Fruit fly (Drosophila melanogaster) whole organism, embryonic: ENCODE results near the gene CG34171.
A peak's percentile ranks its signal among the peaks of the same experiment; 100 is the strongest.

Source experiments
- CG10274 ChIP-seq: fragments of 200-800 bp; sonication (Bioruptor generic); optimal IDR thresholded peaks from 3 replicates; lab custom pipeline; 2017; ENCODE audit warnings: missing biosample characterization, mild to moderate bottlenecking, missing genetic modification characterization
- CG11398 ChIP-seq: fragments of 200-800 bp; sonication (Bioruptor generic); optimal IDR thresholded peaks from 2 replicates; lab custom pipeline; 2016; ENCODE audit warnings: missing biosample characterization, missing genetic modification characterization
- CG12104 ChIP-seq: fragments of 200-800 bp; sonication (Bioruptor generic); optimal IDR thresholded peaks from 3 replicates; lab custom pipeline; 2016; ENCODE audit warnings: missing biosample characterization, missing genetic modification characterization
- CG12299 ChIP-seq: fragments of 200-800 bp; sonication (Bioruptor generic); optimal IDR thresholded peaks from 2 replicates; lab custom pipeline; 2018; ENCODE audit warnings: missing biosample characterization, mild to moderate bottlenecking, missing genetic modification characterization
- CG12659 ChIP-seq: fragments of 200-800 bp; sonication (Bioruptor generic); optimal IDR thresholded peaks from 3 replicates; lab custom pipeline; 2017; ENCODE audit warnings: mild to moderate bottlenecking, missing biosample characterization, missing genetic modification reagents, missing genetic modification characterization
- CG13424 ChIP-seq: fragments of 200-800 bp; sonication (Bioruptor generic); optimal IDR thresholded peaks from 2 replicates; lab custom pipeline; 2019; ENCODE audit warnings: missing biosample characterization, mild to moderate bottlenecking, missing genetic modification characterization, moderate library complexity
- CG13894 ChIP-seq: fragments of 200-800 bp; sonication (Bioruptor generic); optimal IDR thresholded peaks from 3 replicates; lab custom pipeline; 2018; ENCODE audit warnings: missing biosample characterization, mild to moderate bottlenecking, missing genetic modification characterization, moderate library complexity
- CG17568 ChIP-seq: fragments of 200-800 bp; sonication (Bioruptor generic); optimal IDR thresholded peaks from 2 replicates; lab custom pipeline; 2018; ENCODE audit warnings: missing biosample characterization, mild to moderate bottlenecking, missing genetic modification characterization, moderate library complexity
- CG18262 ChIP-seq: fragments of 200-800 bp; optimal IDR thresholded peaks from 3 replicates; lab custom pipeline; 2019; ENCODE audit warnings: missing biosample characterization, mild to moderate bottlenecking, missing genetic modification characterization, moderate library complexity
- CG31441 ChIP-seq: fragments of 200-800 bp; sonication (Bioruptor generic); IDR thresholded peaks from 2 replicates; pipeline ENCODE4 v1.3.6; 2022; ENCODE audit warnings: missing biosample characterization, missing genetic modification characterization
- CG3163 ChIP-seq: fragments of 200-800 bp; sonication (Bioruptor generic); optimal IDR thresholded peaks from 3 replicates; lab custom pipeline; 2016; ENCODE audit warnings: missing biosample characterization, missing genetic modification characterization
- CG6683 ChIP-seq: fragments of 200-800 bp; sonication (Bioruptor generic); optimal IDR thresholded peaks from 2 replicates; lab custom pipeline; 2017; ENCODE audit warnings: missing biosample characterization, mild to moderate bottlenecking, missing genetic modification characterization, missing genetic modification reagents
- CG7357 ChIP-seq: fragments of 200-800 bp; sonication (Bioruptor generic); IDR thresholded peaks from 3 replicates; pipeline ENCODE4 v1.3.6; 2022; ENCODE audit warnings: missing biosample characterization, missing genetic modification characterization
- CG7745 ChIP-seq: fragments of 200-800 bp; sonication (Bioruptor generic); optimal IDR thresholded peaks from 2 replicates; lab custom pipeline; 2018; ENCODE audit warnings: missing biosample characterization, mild to moderate bottlenecking, missing genetic modification characterization, moderate library complexity
- CG7928 ChIP-seq: fragments of 200-800 bp; sonication (Bioruptor generic); optimal IDR thresholded peaks from 2 replicates; lab custom pipeline; 2017; ENCODE audit warnings: missing biosample characterization, mild to moderate bottlenecking, missing genetic modification characterization
- CG8290 ChIP-seq, 3 experiments: fragments of 200-800 bp; sonication (Bioruptor generic); optimal IDR thresholded peaks; 2 replicates each; lab custom pipeline; 2016 to 2019; ENCODE audit warnings: missing biosample characterization in 3 of 3, missing genetic modification characterization in 3 of 3, mild to moderate bottlenecking in 2 of 3, moderate library complexity in 1 of 3
- CkIIα-i1 ChIP-seq: fragments of 200-800 bp; sonication (Bioruptor generic); IDR thresholded peaks from 2 replicates; pipeline ENCODE4 v1.3.6; 2022; ENCODE audit warnings: missing biosample characterization, missing genetic modification characterization
- D ChIP-seq, 2 experiments: fragments of 200-800 bp in 1 of 2; fragments of >200 bp in 1 of 2; sonication (Bioruptor generic) in 1 of 2; optimal IDR thresholded peaks; 2 replicates in 1 of 2; 3 replicates in 1 of 2; lab custom pipeline; 2017; ENCODE audit warnings: mild to moderate bottlenecking in 1 of 2, missing biosample characterization in 1 of 2, missing genetic modification characterization in 1 of 2, missing genetic modification reagents in 1 of 2
- Dip2 ChIP-seq: fragments of 200-800 bp; sonication (Bioruptor generic); IDR thresholded peaks from 2 replicates; pipeline ENCODE4 v1.3.6; 2022; ENCODE audit warnings: missing biosample characterization, missing genetic modification characterization
- Dp ChIP-seq: fragments of 200-800 bp; sonication (Bioruptor generic); optimal IDR thresholded peaks from 2 replicates; lab custom pipeline; 2018; ENCODE audit warnings: missing biosample characterization, mild to moderate bottlenecking, missing genetic modification characterization, moderate library complexity
- Gsc ChIP-seq: fragments of 200-800 bp; sonication (Bioruptor generic); IDR thresholded peaks from 2 replicates; pipeline ENCODE4 v1.3.6; 2022; ENCODE audit warnings: missing biosample characterization, missing genetic modification characterization
- Hr3 ChIP-seq: fragments of 200-800 bp; sonication (Bioruptor generic); optimal IDR thresholded peaks from 3 replicates; lab custom pipeline; 2016; ENCODE audit warnings: missing biosample characterization, missing genetic modification characterization
- Kr ChIP-seq: fragments of 200-800 bp; sonication (Bioruptor generic); optimal IDR thresholded peaks from 2 replicates; lab custom pipeline; 2017; ENCODE audit warnings: missing biosample characterization, mild to moderate bottlenecking, missing genetic modification characterization
- Mes4 ChIP-seq: fragments of 200-800 bp; sonication (Bioruptor generic); optimal IDR thresholded peaks from 2 replicates; lab custom pipeline; 2016; ENCODE audit warnings: missing biosample characterization, missing genetic modification characterization
- Myb ChIP-seq: fragments of 200-800 bp; sonication (Bioruptor generic); optimal IDR thresholded peaks from 2 replicates; lab custom pipeline; 2016; ENCODE audit warnings: missing biosample characterization, missing genetic modification characterization
- ap ChIP-seq: fragments of 200-800 bp; sonication (Bioruptor generic); IDR thresholded peaks from 2 replicates; pipeline ENCODE4 v1.3.6; 2022; ENCODE audit warnings: missing biosample characterization, missing genetic modification characterization
- dmrt11E ChIP-seq: fragments of 200-800 bp; sonication (Bioruptor generic); optimal IDR thresholded peaks from 3 replicates; lab custom pipeline; 2018; ENCODE audit warnings: missing biosample characterization, mild to moderate bottlenecking, missing genetic modification characterization, moderate library complexity
- dysf ChIP-seq: fragments of 200-800 bp; sonication (Bioruptor generic); IDR thresholded peaks from 3 replicates; pipeline ENCODE4 v1.3.6; 2022; ENCODE audit warnings: missing biosample characterization, missing genetic modification characterization
- emc ChIP-seq: fragments of 200-800 bp; sonication (Bioruptor generic); optimal IDR thresholded peaks from 2 replicates; lab custom pipeline; 2016; ENCODE audit warnings: missing biosample characterization, missing genetic modification characterization
- fu2 ChIP-seq: fragments of 200-800 bp; sonication (Bioruptor generic); optimal IDR thresholded peaks from 2 replicates; lab custom pipeline; 2016; ENCODE audit warnings: missing biosample characterization, missing genetic modification characterization
- gem ChIP-seq: fragments of 200-800 bp; sonication (Bioruptor generic); optimal IDR thresholded peaks from 2 replicates; lab custom pipeline; 2019; ENCODE audit warnings: missing biosample characterization, mild to moderate bottlenecking, missing genetic modification characterization, moderate library complexity
- gsb-n ChIP-seq: fragments of 200-800 bp; sonication (Bioruptor generic); optimal IDR thresholded peaks from 3 replicates; lab custom pipeline; 2018; ENCODE audit warnings: missing biosample characterization, mild to moderate bottlenecking, missing genetic modification characterization
- kay ChIP-seq: fragments of 200-800 bp; sonication (Bioruptor generic); optimal IDR thresholded peaks from 2 replicates; lab custom pipeline; 2016; ENCODE audit warnings: missing biosample characterization, missing genetic modification characterization
- klu ChIP-seq: fragments of 200-800 bp; sonication (Bioruptor generic); IDR thresholded peaks from 2 replicates; pipeline ENCODE4 v1.3.6; 2022; ENCODE audit warnings: missing biosample characterization, missing genetic modification characterization
- lbe ChIP-seq: fragments of 200-800 bp; sonication (Bioruptor generic); optimal IDR thresholded peaks from 2 replicates; lab custom pipeline; 2016; ENCODE audit warnings: missing biosample characterization, mild to moderate bottlenecking, missing genetic modification characterization
- lmd ChIP-seq: fragments of 200-800 bp; sonication (Bioruptor generic); IDR thresholded peaks from 2 replicates; pipeline ENCODE4 v1.3.6; 2022; ENCODE audit warnings: missing biosample characterization, missing genetic modification characterization
- lov ChIP-seq, 2 experiments: fragments of 200-800 bp in 1 of 2; fragments of >200 bp in 1 of 2; sonication (Bioruptor generic) in 1 of 2; IDR thresholded peaks in 1 of 2; optimal IDR thresholded peaks in 1 of 2; 2 replicates in 1 of 2; 3 replicates in 1 of 2; pipeline versions ENCODE4 v1.3.6 to Lab custom; 2017 to 2022; ENCODE audit warnings: missing biosample characterization in 1 of 2, missing genetic modification characterization in 1 of 2
- nau ChIP-seq: fragments of 200-800 bp; sonication (Bioruptor generic); optimal IDR thresholded peaks from 3 replicates; lab custom pipeline; 2017; ENCODE audit warnings: missing biosample characterization, mild to moderate bottlenecking, missing genetic modification characterization, missing genetic modification reagents
- nom ChIP-seq: fragments of 200-800 bp; sonication (Bioruptor generic); optimal IDR thresholded peaks from 2 replicates; lab custom pipeline; 2017; ENCODE audit warnings: missing biosample characterization, missing genetic modification characterization, mild to moderate bottlenecking, moderate library complexity, missing genetic modification reagents
- pb ChIP-seq: fragments of 200-800 bp; sonication (Bioruptor generic); optimal IDR thresholded peaks from 3 replicates; lab custom pipeline; 2016; ENCODE audit warnings: missing biosample characterization, missing genetic modification characterization
- pho ChIP-seq: fragments of 200-800 bp; sonication (Bioruptor generic); optimal IDR thresholded peaks from 2 replicates; lab custom pipeline; 2016; ENCODE audit warnings: missing biosample characterization, missing genetic modification characterization
- phol ChIP-seq: fragments of 200-800 bp; sonication (Bioruptor generic); optimal IDR thresholded peaks from 3 replicates; lab custom pipeline; 2018; ENCODE audit warnings: missing biosample characterization, mild to moderate bottlenecking, missing genetic modification characterization, moderate library complexity
- pzg ChIP-seq: fragments of 200-800 bp; sonication (Bioruptor generic); optimal IDR thresholded peaks from 3 replicates; lab custom pipeline; 2018; ENCODE audit warnings: missing biosample characterization, mild to moderate bottlenecking, missing genetic modification characterization, moderate library complexity
- row ChIP-seq: fragments of 200-800 bp; sonication (Bioruptor generic); IDR thresholded peaks from 3 replicates; pipeline ENCODE4 v1.3.6; 2022; ENCODE audit warnings: missing biosample characterization, missing genetic modification characterization
- sd ChIP-seq: fragments of 200-800 bp; sonication (Bioruptor generic); optimal IDR thresholded peaks from 3 replicates; lab custom pipeline; 2018; ENCODE audit warnings: missing biosample characterization, mild to moderate bottlenecking, missing genetic modification characterization, moderate library complexity
- tio ChIP-seq: fragments of 200-800 bp; sonication (Bioruptor generic); optimal IDR thresholded peaks from 2 replicates; lab custom pipeline; 2017; ENCODE audit warnings: missing biosample characterization, missing genetic modification characterization, inconsistent platforms
- twi ChIP-seq: fragments of 200-800 bp; optimal IDR thresholded peaks from 2 replicates; lab custom pipeline; 2019; ENCODE audit warnings: missing biosample characterization, mild to moderate bottlenecking, missing genetic modification characterization, moderate library complexity
- usp ChIP-seq: fragments of >200 bp; optimal IDR thresholded peaks from 2 replicates; lab custom pipeline; 2017; ENCODE audit warnings: missing biosample characterization, missing genetic modification characterization

Gene CG34171

dm6 chr2L:18378291-18378690 lies at the start of gene CG34171:
TSS of gene CG34171 (plus strand) at chr2L:18378591.
- TF ChIP-seq ap (GFP tag; lab: Robert Waterston, UW) (no peak), row (GFP tag; lab: Robert Waterston, UW) (no peak), Hr3 (GFP tag; lab: Kevin White, UChicago) (no peak), CG12659 (GFP tag; lab: Kevin White, UChicago) (no peak), CG7745 (no peak), CG13424 (tag; lab: Kevin White, UChicago) (no peak), pzg (GFP tag; lab: Kevin White, UChicago) (no peak), fu2 (GFP tag; lab: Kevin White, UChicago) (no peak), pb (GFP tag; lab: Kevin White, UChicago) (no peak), dmrt11E (tag; lab: Kevin White, UChicago) (no peak), Gsc (no peak), CG7928 (GFP tag; lab: Kevin White, UChicago) (no peak), nau (GFP tag; lab: Kevin White, UChicago) (no peak), lbe (no peak), CG12104 (GFP tag; lab: Kevin White, UChicago) (no peak), Dip2 (GFP tag; lab: Robert Waterston, UW) (no peak)

dm6 chr2L:18328737-18329136 lies 49.7 kb upstream of the CG34171 start:
- no peak for TF ChIP-seq CkIIα-i1
- TF ChIP-seq CG7357 (GFP tag; lab: Robert Waterston, UW) = 0 out of 3 replicates have a peak, but pooled peaks have one; percentile 6
- TF ChIP-seq dysf (GFP tag; lab: Robert Waterston, UW) = peak; percentile 70
- TF ChIP-seq nom (GFP tag; lab: Kevin White, UChicago) = no peak
- TF ChIP-seq kay (GFP tag; lab: Kevin White, UChicago) = no peak
- no peak for TF ChIP-seq fu2 (GFP tag; lab: Kevin White, UChicago)
- no peak for TF ChIP-seq usp
- TF ChIP-seq CG31441 = peak; percentile 28; the same call in 1 of the 2 replicates
- no peak for TF ChIP-seq pho (GFP tag; lab: Kevin White, UChicago)
- peak; percentile 39 for TF ChIP-seq phol (tag; lab: Kevin White, UChicago)
- no peak for TF ChIP-seq CG13894 (tag; lab: Kevin White, UChicago)
- no peak for TF ChIP-seq CG3163 (GFP tag; lab: Kevin White, UChicago)
- TF ChIP-seq sd (tag; lab: Kevin White, UChicago) = no peak
- no peak for TF ChIP-seq Dp (GFP tag; lab: Kevin White, UChicago)
- TF ChIP-seq CG18262 (tag; lab: Kevin White, UChicago) = peak; percentile 32
- no peak for TF ChIP-seq Mes4 (GFP tag; lab: Kevin White, UChicago)
- no peak for TF ChIP-seq D (optimal IDR thresholded peaks at IDR 0.05; lab: Kevin White, UChicago)
- peak; percentile 29 for TF ChIP-seq D (GFP tag; optimal IDR thresholded peaks at IDR 0.05; lab: Kevin White, UChicago)
- TF ChIP-seq CG12299 (tag; lab: Kevin White, UChicago) = no peak
- peak; percentile 6 for TF ChIP-seq Myb (GFP tag; lab: Kevin White, UChicago)
- TF ChIP-seq tio (GFP tag; lab: Kevin White, UChicago) = no peak
- TF ChIP-seq gem (tag; lab: Kevin White, UChicago) = peak; percentile 63
- TF ChIP-seq twi (tag; lab: Kevin White, UChicago) = no peak
- no peak for TF ChIP-seq CG8290 (GFP tag; optimal IDR thresholded peaks at IDR 0.05; lab: Kevin White, UChicago)
- peak in 1 of 2 experiments; percentile 59 for TF ChIP-seq CG8290 (tag; optimal IDR thresholded peaks at IDR 0.05; lab: Kevin White, UChicago)
- TF ChIP-seq emc (GFP tag; lab: Kevin White, UChicago) = no peak
- TF ChIP-seq CG11398 (GFP tag; lab: Kevin White, UChicago) = peak; percentile 4
- no peak for TF ChIP-seq nau (GFP tag; lab: Kevin White, UChicago)
- TF ChIP-seq CG10274 = no peak
- TF ChIP-seq CG6683 (GFP tag; lab: Kevin White, UChicago) = no peak
- TF ChIP-seq gsb-n (tag; lab: Kevin White, UChicago) = peak; percentile 26
- peak; percentile 25; the same call in 1 of the 2 replicates for TF ChIP-seq klu (GFP tag; lab: Robert Waterston, UW)
- no peak for TF ChIP-seq Kr (GFP tag; lab: Kevin White, UChicago)
- peak; percentile 60; the same call in 1 of the 2 replicates for TF ChIP-seq lmd (GFP tag; lab: Robert Waterston, UW)
- TF ChIP-seq lov (optimal IDR thresholded peaks at IDR 0.05; lab: Kevin White, UChicago) = no peak
- TF ChIP-seq lov (GFP tag; IDR thresholded peaks at IDR 0.05; lab: Robert Waterston, UW) = 0 out of 3 replicates have a peak, but pooled peaks have one; percentile 31
- TF ChIP-seq CG17568 (GFP tag; lab: Kevin White, UChicago) = no peak
- TF ChIP-seq ap (GFP tag; lab: Robert Waterston, UW) = peak; percentile 46; the same call in 1 of the 2 replicates
